Fruit fly (Drosophila melanogaster) whole organism, embryonic: ENCODE measurements around the gene CG43999.
A peak's percentile ranks its signal among the peaks of the same experiment; 100 is the strongest.

Experiments
- B-H1 ChIP-seq: fragments of 200-800 bp; sonication (Bioruptor generic); IDR thresholded peaks from 3 replicates; pipeline ENCODE4 v1.3.6; 2022; ENCODE audit warnings: missing biosample characterization, missing genetic modification characterization
- Blimp-1 ChIP-seq: fragments of 200-800 bp; sonication (Bioruptor generic); optimal IDR thresholded peaks from 3 replicates; lab custom pipeline; 2018; ENCODE audit warnings: missing biosample characterization, missing genetic modification characterization, mild to moderate bottlenecking, moderate library complexity, missing genetic modification reagents
- BtbVII ChIP-seq: fragments of 200-800 bp; sonication (Bioruptor generic); optimal IDR thresholded peaks from 3 replicates; lab custom pipeline; 2017; ENCODE audit warnings: missing biosample characterization, mild to moderate bottlenecking, missing genetic modification characterization
- CG10431 ChIP-seq: fragments of 200-800 bp; sonication (Bioruptor generic); optimal IDR thresholded peaks from 3 replicates; lab custom pipeline; 2018; ENCODE audit warnings: missing biosample characterization, mild to moderate bottlenecking, missing genetic modification characterization
- CG11695 ChIP-seq: fragments of 200-800 bp; sonication (Bioruptor generic); IDR thresholded peaks from 3 replicates; pipeline ENCODE4 v1.3.6; 2022; ENCODE audit warnings: missing biosample characterization, missing genetic modification characterization
- CG1233 ChIP-seq: fragments of 200-800 bp; sonication (Bioruptor generic); optimal IDR thresholded peaks from 4 replicates; lab custom pipeline; 2018; ENCODE audit warnings: missing biosample characterization, mild to moderate bottlenecking, missing genetic modification characterization
- CG12744 ChIP-seq: fragments of 200-800 bp; sonication (Bioruptor generic); optimal IDR thresholded peaks from 2 replicates; lab custom pipeline; 2016; ENCODE audit warnings: missing biosample characterization, missing genetic modification characterization
- CG13123 ChIP-seq: fragments of 200-800 bp; sonication (Bioruptor generic); optimal IDR thresholded peaks from 2 replicates; lab custom pipeline; 2016; ENCODE audit warnings: missing biosample characterization, missing genetic modification characterization
- CG13296 ChIP-seq: fragments of 200-800 bp; sonication (Bioruptor generic); optimal IDR thresholded peaks from 3 replicates; lab custom pipeline; 2018; ENCODE audit warnings: missing biosample characterization, mild to moderate bottlenecking, missing genetic modification characterization
- CG15073 ChIP-seq: fragments of 200-800 bp; sonication (Bioruptor generic); optimal IDR thresholded peaks from 2 replicates; lab custom pipeline; 2016; ENCODE audit warnings: missing biosample characterization, missing genetic modification characterization
- CG15479 ChIP-seq: fragments of 200-800 bp; sonication (Bioruptor generic); optimal IDR thresholded peaks from 3 replicates; lab custom pipeline; 2019; ENCODE audit warnings: missing biosample characterization, mild to moderate bottlenecking, missing genetic modification characterization, moderate library complexity
- CG17186 ChIP-seq: fragments of 200-800 bp; sonication (Bioruptor generic); optimal IDR thresholded peaks from 3 replicates; lab custom pipeline; 2017; ENCODE audit warnings: missing biosample characterization, missing genetic modification reagents, missing genetic modification characterization
- CG17361 ChIP-seq: fragments of 200-800 bp; sonication (Bioruptor generic); IDR thresholded peaks from 3 replicates; pipeline ENCODE4 v1.3.6; 2022; ENCODE audit warnings: missing biosample characterization, missing genetic modification characterization
- CG18599 ChIP-seq: fragments of 200-800 bp; sonication (Bioruptor generic); optimal IDR thresholded peaks from 3 replicates; lab custom pipeline; 2017; ENCODE audit warnings: missing biosample characterization, missing genetic modification characterization, mild to moderate bottlenecking, moderate library complexity, missing genetic modification reagents
- CG32532 ChIP-seq: fragments of 200-800 bp; sonication (Bioruptor generic); IDR thresholded peaks from 2 replicates; pipeline ENCODE4 v1.3.6; 2022; ENCODE audit warnings: missing biosample characterization, missing genetic modification characterization
- CG34376 ChIP-seq: fragments of 200-800 bp; sonication (Bioruptor generic); optimal IDR thresholded peaks from 2 replicates; lab custom pipeline; 2018; ENCODE audit warnings: missing biosample characterization, mild to moderate bottlenecking, missing genetic modification characterization
- CG8388 ChIP-seq: fragments of 200-800 bp; sonication (Bioruptor generic); optimal IDR thresholded peaks from 2 replicates; lab custom pipeline; 2019; ENCODE audit warnings: missing biosample characterization, mild to moderate bottlenecking, missing genetic modification characterization, moderate library complexity
- CG8924 ChIP-seq: fragments of 200-800 bp; optimal IDR thresholded peaks from 3 replicates; lab custom pipeline; 2019; ENCODE audit warnings: missing biosample characterization, mild to moderate bottlenecking, missing genetic modification characterization, moderate library complexity
- CG9437 ChIP-seq: fragments of 200-800 bp; sonication (Bioruptor generic); optimal IDR thresholded peaks from 2 replicates; lab custom pipeline; 2018; ENCODE audit warnings: missing biosample characterization, mild to moderate bottlenecking, missing genetic modification characterization
- CG9727 ChIP-seq: fragments of 200-800 bp; sonication (Bioruptor generic); optimal IDR thresholded peaks from 3 replicates; lab custom pipeline; 2017; ENCODE audit warnings: missing biosample characterization, mild to moderate bottlenecking, missing genetic modification characterization
- CG9932 ChIP-seq: fragments of 200-800 bp; sonication (Bioruptor generic); IDR thresholded peaks from 2 replicates; pipeline ENCODE4 v1.3.6; 2022; ENCODE audit warnings: missing biosample characterization, missing genetic modification characterization
- Camta ChIP-seq: fragments of 200-800 bp; sonication (Bioruptor generic); optimal IDR thresholded peaks from 2 replicates; lab custom pipeline; 2016; ENCODE audit warnings: missing biosample characterization, missing genetic modification characterization
- CrebB ChIP-seq: fragments of 200-800 bp; sonication (Bioruptor generic); optimal IDR thresholded peaks from 3 replicates; lab custom pipeline; 2018; ENCODE audit warnings: missing biosample characterization, mild to moderate bottlenecking, missing genetic modification characterization
- D19A ChIP-seq: fragments of 200-800 bp; optimal IDR thresholded peaks from 3 replicates; lab custom pipeline; 2019; ENCODE audit warnings: missing biosample characterization, mild to moderate bottlenecking, missing genetic modification characterization, moderate library complexity
- HLHmδ ChIP-seq: fragments of 200-800 bp; sonication (Bioruptor generic); optimal IDR thresholded peaks from 2 replicates; lab custom pipeline; 2018; ENCODE audit warnings: missing biosample characterization, mild to moderate bottlenecking, missing genetic modification characterization, moderate library complexity
- NfI ChIP-seq: fragments of 200-800 bp; sonication (Bioruptor generic); optimal IDR thresholded peaks from 3 replicates; lab custom pipeline; 2018; ENCODE audit warnings: missing biosample characterization, mild to moderate bottlenecking, missing genetic modification characterization, moderate library complexity
- Oaz ChIP-seq: fragments of 200-800 bp; sonication (Bioruptor generic); IDR thresholded peaks from 2 replicates; pipeline ENCODE4 v1.3.6; 2022; ENCODE audit warnings: missing biosample characterization, missing genetic modification characterization
- Oli ChIP-seq: fragments of 200-800 bp; sonication (Bioruptor generic); optimal IDR thresholded peaks from 2 replicates; lab custom pipeline; 2018; ENCODE audit warnings: missing biosample characterization, mild to moderate bottlenecking, missing genetic modification characterization, moderate library complexity
- Sry-β ChIP-seq: fragments of 200-800 bp; sonication (Bioruptor generic); optimal IDR thresholded peaks from 2 replicates; lab custom pipeline; 2018; ENCODE audit warnings: missing biosample characterization, mild to moderate bottlenecking, missing genetic modification characterization, moderate library complexity
- Trl ChIP-seq, 3 experiments: fragments of >200 bp in 2 of 3; fragments of 200-800 bp in 1 of 3; sonication (Bioruptor generic) in 1 of 3; optimal IDR thresholded peaks; 2 replicates in 1 of 3; 3 replicates in 2 of 3; lab custom pipeline; 2016 to 2017; ENCODE audit warnings: missing biosample characterization in 1 of 3, missing genetic modification characterization in 1 of 3
- ase ChIP-seq: fragments of 200-800 bp; sonication (Bioruptor generic); IDR thresholded peaks from 3 replicates; pipeline ENCODE4 v1.3.6; 2022; ENCODE audit warnings: missing biosample characterization, missing genetic modification characterization
- bcd ChIP-seq: fragments of 200-800 bp; sonication (Bioruptor generic); optimal IDR thresholded peaks from 2 replicates; lab custom pipeline; 2017; ENCODE audit warnings: missing biosample characterization, mild to moderate bottlenecking, missing genetic modification characterization
- croc ChIP-seq: fragments of 200-800 bp; sonication (Bioruptor generic); conservative IDR thresholded peaks from 3 replicates; pipeline ENCODE4 v1.3.6; 2022; ENCODE audit warnings: missing biosample characterization, missing genetic modification characterization
- dan ChIP-seq: fragments of 200-800 bp; sonication (Bioruptor generic); IDR thresholded peaks from 2 replicates; pipeline ENCODE4 v1.3.6; 2022; ENCODE audit warnings: missing biosample characterization, missing genetic modification characterization
- dm ChIP-seq: fragments of 200-800 bp; sonication (Bioruptor generic); optimal IDR thresholded peaks from 3 replicates; lab custom pipeline; 2016; ENCODE audit warnings: missing biosample characterization, missing genetic modification characterization
- exex ChIP-seq: fragments of 200-800 bp; sonication (Bioruptor generic); optimal IDR thresholded peaks from 4 replicates; lab custom pipeline; 2018; ENCODE audit warnings: missing biosample characterization, mild to moderate bottlenecking, missing genetic modification characterization, moderate library complexity
- fd102C ChIP-seq: fragments of 200-800 bp; sonication (Bioruptor generic); optimal IDR thresholded peaks from 2 replicates; lab custom pipeline; 2018; ENCODE audit warnings: missing biosample characterization, mild to moderate bottlenecking, missing genetic modification characterization, moderate library complexity
- fd96Cb ChIP-seq: fragments of 200-800 bp; sonication (Bioruptor generic); optimal IDR thresholded peaks from 2 replicates; lab custom pipeline; 2018; ENCODE audit warnings: missing biosample characterization, mild to moderate bottlenecking, missing genetic modification characterization, moderate library complexity
- gem ChIP-seq: fragments of 200-800 bp; sonication (Bioruptor generic); optimal IDR thresholded peaks from 2 replicates; lab custom pipeline; 2019; ENCODE audit warnings: missing biosample characterization, mild to moderate bottlenecking, missing genetic modification characterization, moderate library complexity
- gro ChIP-seq: fragments of 200-800 bp; sonication (Bioruptor generic); optimal IDR thresholded peaks from 2 replicates; lab custom pipeline; 2016; ENCODE audit warnings: missing biosample characterization, missing genetic modification characterization
- h ChIP-seq: fragments of >200 bp; optimal IDR thresholded peaks from 2 replicates; lab custom pipeline; 2017
- hth ChIP-seq: fragments of >200 bp; optimal IDR thresholded peaks from 2 replicates; lab custom pipeline; 2017; ENCODE audit warnings: inconsistent platforms
- jing ChIP-seq: fragments of 200-800 bp; sonication (Bioruptor generic); optimal IDR thresholded peaks from 2 replicates; lab custom pipeline; 2018; ENCODE audit warnings: missing biosample characterization, mild to moderate bottlenecking, missing genetic modification characterization
- ken ChIP-seq: fragments of 200-800 bp; sonication (Bioruptor generic); IDR thresholded peaks from 3 replicates; pipeline ENCODE4 v1.3.6; 2022; ENCODE audit warnings: missing biosample characterization, missing genetic modification characterization
- lov ChIP-seq, 2 experiments: fragments of 200-800 bp in 1 of 2; fragments of >200 bp in 1 of 2; sonication (Bioruptor generic) in 1 of 2; IDR thresholded peaks in 1 of 2; optimal IDR thresholded peaks in 1 of 2; 2 replicates in 1 of 2; 3 replicates in 1 of 2; pipeline versions ENCODE4 v1.3.6 to Lab custom; 2017 to 2022; ENCODE audit warnings: missing biosample characterization in 1 of 2, missing genetic modification characterization in 1 of 2
- luna ChIP-seq: fragments of 200-800 bp; sonication (Bioruptor generic); optimal IDR thresholded peaks from 2 replicates; lab custom pipeline; 2016; ENCODE audit warnings: missing biosample characterization, missing genetic modification characterization
- org-1 ChIP-seq: fragments of 200-800 bp; sonication (Bioruptor generic); optimal IDR thresholded peaks from 2 replicates; lab custom pipeline; 2017; ENCODE audit warnings: missing biosample characterization, missing genetic modification characterization
- pita ChIP-seq: fragments of 200-800 bp; sonication (Bioruptor generic); optimal IDR thresholded peaks from 2 replicates; lab custom pipeline; 2017; ENCODE audit warnings: missing biosample characterization, mild to moderate bottlenecking, missing genetic modification characterization
- sd ChIP-seq: fragments of 200-800 bp; sonication (Bioruptor generic); optimal IDR thresholded peaks from 3 replicates; lab custom pipeline; 2018; ENCODE audit warnings: missing biosample characterization, mild to moderate bottlenecking, missing genetic modification characterization, moderate library complexity
- sisA ChIP-seq: fragments of 200-800 bp; sonication (Bioruptor generic); IDR thresholded peaks from 2 replicates; pipeline ENCODE4 v1.3.6; 2022; ENCODE audit warnings: missing biosample characterization, missing genetic modification characterization
- tio ChIP-seq: fragments of 200-800 bp; sonication (Bioruptor generic); optimal IDR thresholded peaks from 2 replicates; lab custom pipeline; 2017; ENCODE audit warnings: missing biosample characterization, missing genetic modification characterization, inconsistent platforms

CG43999 gene

dm6 chr3R:23889922-23890321, 38.9 kb downstream of the CG43999 start, which contains the start of gene Pli (continued):
- TF ChIP-seq lov (optimal IDR thresholded peaks at IDR 0.05; lab: Kevin White, UChicago) (no peak), lov (GFP tag; IDR thresholded peaks at IDR 0.05; lab: Robert Waterston, UW) (no peak), HLHmδ (GFP tag; lab: Kevin White, UChicago) (peak; percentile 67), CG9932 (no peak), CG15479 (GFP tag; lab: Kevin White, UChicago) (no peak), Oaz (GFP tag; lab: Robert Waterston, UW) (no peak), CG34376 (peak; percentile 11), jing (no peak), org-1 (GFP tag; lab: Kevin White, UChicago) (no peak), croc (GFP tag; lab: Robert Waterston, UW) (no peak), CG8388 (GFP tag; lab: Kevin White, UChicago) (peak; percentile 9), CG10431 (GFP tag; lab: Kevin White, UChicago) (no peak), gem (no peak), CG17361 (no peak), CG12744 (no peak), dan (no peak), bcd (GFP tag; lab: Kevin White, UChicago) (no peak), Blimp-1 (GFP tag; lab: Kevin White, UChicago) (no peak), exex (peak; percentile 23), CG8924 (tag; lab: Kevin White, UChicago) (peak; percentile 62), CG15073 (no peak), CG13296 (GFP tag; lab: Kevin White, UChicago) (no peak), luna (GFP tag; lab: Kevin White, UChicago) (no peak), D19A (peak; percentile 49), pita (peak; percentile 76), ken (GFP tag; lab: Robert Waterston, UW) (no peak), fd96Cb (tag; lab: Kevin White, UChicago) (no peak), CG13123 (GFP tag; lab: Kevin White, UChicago) (no peak), B-H1 (no peak), Sry-β (GFP tag; lab: Kevin White, UChicago) (no peak), NfI (GFP tag; lab: Kevin White, UChicago) (peak; percentile 2), CG32532 (GFP tag; lab: Robert Waterston, UW) (no peak), ase (GFP tag; lab: Robert Waterston, UW) (no peak), Oli (tag; lab: Kevin White, UChicago) (no peak), Trl (optimal IDR thresholded peaks at IDR 0.05; lab: Kevin White, UChicago) (no peak), Trl (GFP tag; optimal IDR thresholded peaks at IDR 0.05; lab: Kevin White, UChicago) (no peak), CG17186 (peak; percentile 41), dm (GFP tag; lab: Kevin White, UChicago) (peak; percentile 7), fd102C (GFP tag; lab: Kevin White, UChicago) (no peak), Camta (no peak), CG1233 (no peak), CG9437 (GFP tag; lab: Kevin White, UChicago) (no peak), CG11695 (no peak), sd (tag; lab: Kevin White, UChicago) (peak; percentile 49), sisA (GFP tag; lab: Robert Waterston, UW) (no peak), hth (no peak), CrebB (peak; percentile 24), CG9727 (peak; percentile 3), tio (GFP tag; lab: Kevin White, UChicago) (no peak), CG18599 (GFP tag; lab: Kevin White, UChicago) (no peak), gro (GFP tag; lab: Kevin White, UChicago) (no peak), BtbVII (GFP tag; lab: Kevin White, UChicago) (no peak), h (lab: Kevin White, UChicago) (no peak)
